Worm (Caenorhabditis elegans) whole organism, L4 larva: ENCODE data around the gene camt-1.
A peak's percentile ranks its signal among the peaks of the same experiment; 100 is the strongest.

Experiments
- D1046.2 ChIP-seq: fragments of 200-800 bp; sonication (Bioruptor generic); IDR thresholded peaks from 2 replicates; pipeline ENCODE4 v1.3.6; 2022; ENCODE audit warnings: missing genetic modification characterization, missing compliant biosample characterization
- F26F4.8 ChIP-seq: fragments of 200-800 bp; sonication (Bioruptor generic); conservative IDR thresholded peaks from 2 replicates; pipeline ENCODE4 v1.3.6; 2022; ENCODE audit warnings: missing genetic modification characterization, missing compliant biosample characterization
- R02D3.7 ChIP-seq: fragments of 150-350 bp; sonication (generic microtip); optimal IDR thresholded peaks from 3 replicates; lab custom pipeline; 2014; ENCODE audit warnings: missing biosample characterization, missing genetic modification characterization
- T26A8.4 ChIP-seq: fragments of 200-800 bp; sonication (Bioruptor generic); IDR thresholded peaks from 2 replicates; pipeline ENCODE4 v1.3.6; 2022; ENCODE audit warnings: missing genetic modification characterization, missing compliant biosample characterization
- Y48G9A.11 ChIP-seq: fragments of 200-800 bp; sonication (Bioruptor generic); IDR thresholded peaks from 2 replicates; pipeline ENCODE4 v1.3.6; 2022; ENCODE audit warnings: missing genetic modification reagents, missing genetic modification characterization, missing compliant biosample characterization
- aly-2 ChIP-seq: sonication (generic microtip); optimal IDR thresholded peaks from 2 replicates; lab custom pipeline; 2018; ENCODE audit warnings: missing biosample characterization, missing genetic modification characterization
- ceh-32 ChIP-seq: sonication (generic microtip); optimal IDR thresholded peaks from 2 replicates; lab custom pipeline; 2016; ENCODE audit warnings: mild to moderate bottlenecking, missing genetic modification characterization, missing compliant biosample characterization; ENCODE audit not compliant: poor library complexity
- ceh-44 ChIP-seq: fragments of 200-800 bp; sonication (Bioruptor generic); IDR thresholded peaks from 2 replicates; pipeline ENCODE4 v1.3.6; 2022; ENCODE audit warnings: missing genetic modification reagents, missing genetic modification characterization, missing compliant biosample characterization
- ceh-62 ChIP-seq: sonication (generic microtip); optimal IDR thresholded peaks from 2 replicates; lab custom pipeline; 2017; ENCODE audit warnings: missing biosample characterization, missing genetic modification characterization
- cey-2 ChIP-seq: sonication (generic microtip); optimal IDR thresholded peaks from 3 replicates; lab custom pipeline; 2017; ENCODE audit warnings: missing genetic modification characterization, mild to moderate bottlenecking, missing compliant biosample characterization, antibody characterized with exemption, borderline replicate concordance; ENCODE audit not compliant: insufficient read depth
- ctbp-1 ChIP-seq: fragments of 200-800 bp; sonication (Bioruptor generic); IDR thresholded peaks from 2 replicates; pipeline ENCODE4 v1.3.6; 2022; ENCODE audit warnings: missing genetic modification reagents, missing genetic modification characterization, missing compliant biosample characterization
- daf-12 ChIP-seq: fragments of 150-350 bp; optimal IDR thresholded peaks from 2 replicates; lab custom pipeline; 2014; ENCODE audit warnings: missing biosample characterization, missing genetic modification reagents, missing genetic modification characterization
- daf-16 ChIP-seq, 3 experiments: sonication (generic microtip); optimal IDR thresholded peaks; 2 replicates each; lab custom pipeline; 2016 to 2017; ENCODE audit warnings: missing genetic modification characterization in 3 of 3, missing genetic modification reagents in 3 of 3, mild to moderate bottlenecking in 2 of 3, missing compliant biosample characterization in 2 of 3, missing biosample characterization in 1 of 3, moderate library complexity in 1 of 3
- daf-19 ChIP-seq: fragments of 200-800 bp; sonication (Bioruptor generic); conservative IDR thresholded peaks from 2 replicates; pipeline ENCODE4 v1.3.6; 2022; ENCODE audit warnings: missing genetic modification characterization, missing compliant biosample characterization
- dmd-9 ChIP-seq: fragments of 200-800 bp; sonication (Bioruptor generic); IDR thresholded peaks from 2 replicates; pipeline ENCODE4 v1.3.6; 2022; ENCODE audit warnings: missing genetic modification reagents, missing genetic modification characterization, missing compliant biosample characterization
- dpl-1 ChIP-seq: fragments of 150-350 bp; optimal IDR thresholded peaks from 2 replicates; lab custom pipeline; 2014; ENCODE audit warnings: missing biosample characterization, missing genetic modification reagents, missing genetic modification characterization
- egl-27 ChIP-seq: sonication (generic microtip); optimal IDR thresholded peaks from 3 replicates; lab custom pipeline; 2017; ENCODE audit warnings: missing biosample characterization, missing genetic modification reagents, missing genetic modification characterization
- fkh-10 ChIP-seq: fragments of 150-350 bp; optimal IDR thresholded peaks from 2 replicates; lab custom pipeline; 2014; ENCODE audit warnings: missing biosample characterization, missing genetic modification reagents, missing genetic modification characterization
- fos-1 ChIP-seq: fragments of 150-350 bp; optimal IDR thresholded peaks from 2 replicates; lab custom pipeline; 2014; ENCODE audit warnings: missing biosample characterization, missing genetic modification characterization
- hlh-11 ChIP-seq: fragments of 200-800 bp; sonication (Bioruptor generic); optimal IDR thresholded peaks from 2 replicates; lab custom pipeline; 2018; ENCODE audit warnings: mild to moderate bottlenecking, missing genetic modification characterization, missing compliant biosample characterization
- hlh-30 ChIP-seq: sonication (generic microtip); optimal IDR thresholded peaks from 2 replicates; lab custom pipeline; 2017; ENCODE audit warnings: antibody characterized with exemption, mild to moderate bottlenecking, missing genetic modification characterization, missing compliant biosample characterization; ENCODE audit not compliant: insufficient read depth
- hmg-1.1 ChIP-seq: fragments of 200-800 bp; sonication (Bioruptor generic); IDR thresholded peaks from 2 replicates; pipeline ENCODE4 v1.3.6; 2022; ENCODE audit warnings: missing genetic modification reagents, missing genetic modification characterization, missing compliant biosample characterization
- lin-15B ChIP-seq: fragments of 150-350 bp; sonication (generic microtip); optimal IDR thresholded peaks from 3 replicates; lab custom pipeline; 2014; ENCODE audit warnings: missing biosample characterization, missing genetic modification characterization
- lin-38 ChIP-seq: fragments of 200-800 bp; sonication (Bioruptor generic); IDR thresholded peaks from 2 replicates; pipeline ENCODE4 v1.3.6; 2022; ENCODE audit warnings: missing genetic modification reagents, missing genetic modification characterization, missing compliant biosample characterization
- lin-39 ChIP-seq: fragments of 150-350 bp; optimal IDR thresholded peaks from 2 replicates; lab custom pipeline; 2014; ENCODE audit warnings: missing biosample characterization, missing genetic modification reagents, missing genetic modification characterization
- lsy-2 ChIP-seq, 2 experiments: fragments of 150-350 bp in 1 of 2; sonication (generic microtip) in 1 of 2; optimal IDR thresholded peaks; 2 replicates each; lab custom pipeline; 2014 to 2017; ENCODE audit warnings: missing biosample characterization in 2 of 2, missing genetic modification characterization in 2 of 2
- madf-9 ChIP-seq: fragments of 200-800 bp; sonication (Bioruptor generic); conservative IDR thresholded peaks from 2 replicates; pipeline ENCODE4 v1.3.6; 2022; ENCODE audit warnings: missing genetic modification reagents, missing genetic modification characterization, missing compliant biosample characterization
- mxl-2 ChIP-seq: fragments of 200-800 bp; sonication (Bioruptor generic); conservative IDR thresholded peaks from 2 replicates; pipeline ENCODE4 v1.3.6; 2022; ENCODE audit warnings: missing genetic modification reagents, missing genetic modification characterization, missing compliant biosample characterization
- mxl-3 ChIP-seq: fragments of 200-800 bp; sonication (Bioruptor generic); optimal IDR thresholded peaks from 2 replicates; lab custom pipeline; 2018; ENCODE audit warnings: mild to moderate bottlenecking, missing genetic modification characterization, missing compliant biosample characterization
- nhr-102 ChIP-seq: sonication (generic microtip); optimal IDR thresholded peaks from 2 replicates; lab custom pipeline; 2016; ENCODE audit warnings: mild to moderate bottlenecking, missing genetic modification characterization, moderate library complexity, missing compliant biosample characterization
- nhr-11 ChIP-seq: fragments of 150-350 bp; optimal IDR thresholded peaks from 2 replicates; lab custom pipeline; 2014; ENCODE audit warnings: missing biosample characterization, missing genetic modification characterization
- nhr-237 ChIP-seq: sonication (generic microtip); optimal IDR thresholded peaks from 2 replicates; lab custom pipeline; 2017; ENCODE audit warnings: missing biosample characterization, missing genetic modification characterization
- nhr-42 ChIP-seq: fragments of 200-800 bp; sonication (Bioruptor generic); IDR thresholded peaks from 2 replicates; pipeline ENCODE4 v1.3.6; 2022; ENCODE audit warnings: missing genetic modification characterization, missing compliant biosample characterization
- nhr-48 ChIP-seq: sonication (generic microtip); optimal IDR thresholded peaks from 2 replicates; lab custom pipeline; 2016; ENCODE audit warnings: mild to moderate bottlenecking, missing genetic modification characterization, missing compliant biosample characterization
- nhr-76 ChIP-seq: fragments of 150-350 bp; optimal IDR thresholded peaks from 2 replicates; lab custom pipeline; 2014; ENCODE audit warnings: missing biosample characterization, missing genetic modification characterization
- nhr-77 ChIP-seq: fragments of 150-350 bp; optimal IDR thresholded peaks from 2 replicates; lab custom pipeline; 2014; ENCODE audit warnings: missing biosample characterization, missing genetic modification characterization
- rbr-2 ChIP-seq: sonication (generic microtip); optimal IDR thresholded peaks from 2 replicates; lab custom pipeline; 2016; ENCODE audit warnings: missing genotype, missing genetic modification characterization, missing compliant biosample characterization
- set-16 ChIP-seq: fragments of 200-800 bp; sonication (Bioruptor generic); IDR thresholded peaks from 2 replicates; pipeline ENCODE4 v1.3.6; 2022; ENCODE audit warnings: missing genetic modification reagents, missing genetic modification characterization, missing compliant biosample characterization
- skn-1 ChIP-seq: fragments of 150-350 bp; optimal IDR thresholded peaks from 2 replicates; lab custom pipeline; 2014; ENCODE audit warnings: missing biosample characterization, missing genetic modification characterization
- snpc-1.2 ChIP-seq: fragments of 200-800 bp; sonication (Bioruptor generic); IDR thresholded peaks from 2 replicates; pipeline ENCODE4 v1.3.6; 2022; ENCODE audit warnings: missing genetic modification reagents, missing genetic modification characterization, missing compliant biosample characterization
- unc-130 ChIP-seq: sonication (generic microtip); optimal IDR thresholded peaks from 2 replicates; lab custom pipeline; 2016; ENCODE audit warnings: missing genetic modification reagents, missing genetic modification characterization, missing compliant biosample characterization
- zag-1 ChIP-seq: fragments of 150-350 bp; optimal IDR thresholded peaks from 2 replicates; lab custom pipeline; 2014; ENCODE audit warnings: missing biosample characterization, missing genetic modification characterization
- zfp-2 ChIP-seq: sonication (generic microtip); optimal IDR thresholded peaks from 2 replicates; lab custom pipeline; 2016; ENCODE audit warnings: mild to moderate bottlenecking, missing genetic modification characterization, missing compliant biosample characterization
- zip-2 ChIP-seq: fragments of 150-350 bp; optimal IDR thresholded peaks from 2 replicates; lab custom pipeline; 2014; ENCODE audit warnings: missing biosample characterization, missing genetic modification characterization
- ztf-11 ChIP-seq: fragments of 150-350 bp; optimal IDR thresholded peaks from 2 replicates; lab custom pipeline; 2014; ENCODE audit warnings: missing biosample characterization, missing genetic modification characterization

Gene camt-1

ce11 chrII:4494532-4494931, 10.4 kb downstream of the camt-1 start:
- peak; percentile 60 for TF ChIP-seq nhr-11
- no peak for TF ChIP-seq zip-2 (tag; lab: Kevin White, UChicago)
- peak; percentile 56 for TF ChIP-seq hlh-11 (tag; lab: Kevin White, UChicago)
- TF ChIP-seq hmg-1.1 (GFP tag; lab: Robert Waterston, UW), result no peak
- TF ChIP-seq fos-1 (tag; lab: Kevin White, UChicago), result no peak
- TF ChIP-seq daf-12 (tag; lab: Kevin White, UChicago), result no peak
- peak in 1 of 2 experiments; percentile 7 for TF ChIP-seq lsy-2 (tag; optimal IDR thresholded peaks at IDR 0.05; lab: Kevin White, UChicago)
- no peak for TF ChIP-seq zfp-2 (tag; lab: Kevin White, UChicago)
- 0 out of 2 replicates have a peak, but pooled peaks have one; percentile 30 for TF ChIP-seq daf-19 (GFP tag; lab: Robert Waterston, UW)
- TF ChIP-seq aly-2 (tag; lab: Kevin White, UChicago), result no peak
- no peak for TF ChIP-seq madf-9 (GFP tag; lab: Robert Waterston, UW)
- peak in 1 of 2 experiments; percentile 49 for TF ChIP-seq daf-16 (GFP tag; optimal IDR thresholded peaks at IDR 0.05; lab: Kevin White, UChicago)
- no peak for TF ChIP-seq daf-16 (tag; optimal IDR thresholded peaks at IDR 0.05; lab: Kevin White, UChicago)
- TF ChIP-seq fkh-10 (GFP tag; lab: Kevin White, UChicago), result no peak
- TF ChIP-seq hlh-30 (tag; lab: Kevin White, UChicago), result peak; percentile 15
- no peak for TF ChIP-seq nhr-76 (tag; lab: Kevin White, UChicago)
- TF ChIP-seq rbr-2 (tag; lab: Kevin White, UChicago), result no peak
- TF ChIP-seq ctbp-1, result 0 out of 2 replicates have a peak, but pooled peaks have one; percentile 35
- no peak for TF ChIP-seq unc-130

ce11 chrII:4490729-4491128, 14.2 kb downstream of the camt-1 start, which contains the start of gene T05C1.5:
T05C1.5 (minus strand) TSS chrII:4490829.
- no peak for TF ChIP-seq cey-2 (tag; lab: Kevin White, UChicago)
- no peak for TF ChIP-seq dpl-1
- no peak for TF ChIP-seq skn-1 (tag; lab: Kevin White, UChicago)
- no peak for TF ChIP-seq lin-15B (tag; lab: Kevin White, UChicago)
- TF ChIP-seq nhr-76 (tag; lab: Kevin White, UChicago), result no peak
- TF ChIP-seq Y48G9A.11, result no peak
- TF ChIP-seq fos-1 (tag; lab: Kevin White, UChicago), result no peak
- TF ChIP-seq D1046.2 (GFP tag; lab: Robert Waterston, UW), result no peak
- no peak for TF ChIP-seq nhr-237
- no peak for TF ChIP-seq snpc-1.2 (GFP tag; lab: Robert Waterston, UW)
- TF ChIP-seq zag-1 (tag; lab: Kevin White, UChicago), result no peak
- TF ChIP-seq mxl-3, result no peak
- TF ChIP-seq nhr-48, result no peak

ce11 chrII:4489288-4489687, 15.7 kb downstream of the camt-1 start, which contains the start of gene T05C1.3:
T05C1.3 (minus strand) TSS chrII:4489388.
- TF ChIP-seq zip-2 (tag; lab: Kevin White, UChicago) (no peak), D1046.2 (GFP tag; lab: Robert Waterston, UW) (no peak), hlh-11 (tag; lab: Kevin White, UChicago) (no peak), cey-2 (tag; lab: Kevin White, UChicago) (no peak), F26F4.8 (no peak), ceh-32 (no peak), mxl-2 (GFP tag; lab: Robert Waterston, UW) (no peak), lin-39 (no peak), set-16 (GFP tag; lab: Robert Waterston, UW) (no peak), nhr-77 (tag; lab: Kevin White, UChicago) (no peak), ceh-44 (GFP tag; lab: Robert Waterston, UW) (no peak), nhr-102 (tag; lab: Kevin White, UChicago) (no peak), egl-27 (tag; lab: Kevin White, UChicago) (no peak), dmd-9 (GFP tag; lab: Robert Waterston, UW) (no peak), T26A8.4 (no peak), ceh-62 (tag; lab: Kevin White, UChicago) (no peak), nhr-42 (no peak), ztf-11 (tag; lab: Kevin White, UChicago) (no peak), lin-38 (no peak), R02D3.7 (no peak)
